Fruit fly (Drosophila melanogaster): ENCODE data around the gene CG31371.

Gene CG31371

dm6 chr3R:30488663-30489062, 14.6 kb downstream of the CG31371 start, which contains the start of gene Jon99Fi:
Gene Jon99Fi, plus strand, starts transcription at chr3R:30488963.
- TF ChIP-seq CG6813 (GFP tag; optimal IDR thresholded peaks at IDR 0.05): no peak
- TF ChIP-seq lilli (GFP tag; optimal IDR thresholded peaks at IDR 0.05): peak; percentile 4

DNA sequence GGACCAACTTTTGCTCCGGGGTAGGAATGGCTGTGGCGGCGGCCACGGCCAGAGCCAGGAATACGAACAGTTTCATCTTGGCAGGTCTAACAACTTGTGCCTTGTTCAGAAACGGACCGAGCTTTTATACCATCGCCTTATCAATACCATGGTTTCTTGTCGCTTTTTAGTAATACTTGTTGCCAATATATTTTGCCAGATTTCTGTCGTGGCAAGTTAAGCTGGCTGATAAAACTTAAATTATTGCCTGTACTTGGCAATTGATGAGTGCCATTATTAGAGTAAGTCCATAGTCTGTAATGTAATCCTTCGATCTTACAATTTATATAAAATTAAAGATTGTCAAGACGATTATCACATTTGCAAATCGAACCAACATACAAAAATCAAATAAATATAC, 15.5 kb downstream of the CG31371 start, which contains the start of gene Jon99Fii:
Gene Jon99Fii (minus strand): TSS at position 101 of the 400 bp plus-strand sequence.
- no peak for TF ChIP-seq corto (GFP tag; optimal IDR thresholded peaks at IDR 0.05)
- TF ChIP-seq dpn (GFP tag; optimal IDR thresholded peaks at IDR 0.05): no peak
- no peak for TF ChIP-seq Oli (tag; optimal IDR thresholded peaks at IDR 0.05)
- TF ChIP-seq CG14014 (GFP tag; IDR thresholded peaks at IDR 0.05): no peak
- TF ChIP-seq knrl (GFP tag; IDR thresholded peaks at IDR 0.05; ENCODE audit: partially characterized antibody): no peak
- no peak for TF ChIP-seq CG8944 (GFP tag; optimal IDR thresholded peaks at IDR 0.05)
- no peak for TF ChIP-seq BtbVII (GFP tag; optimal IDR thresholded peaks at IDR 0.05)
- no peak for TF ChIP-seq CG14965 (GFP tag; optimal IDR thresholded peaks at IDR 0.05; ENCODE audit: borderline replicate concordance)
- TF ChIP-seq Side (GFP tag; optimal IDR thresholded peaks at IDR 0.05): no peak
- no peak for TF ChIP-seq Ada2b (GFP tag; IDR thresholded peaks at IDR 0.05)
- TF ChIP-seq nerfin-1 (tag; optimal IDR thresholded peaks at IDR 0.05): no peak
- no peak for TF ChIP-seq CG14050 (GFP tag; IDR thresholded peaks at IDR 0.05)
- no peak for TF ChIP-seq aop (GFP tag; IDR thresholded peaks at IDR 0.05)
- TF ChIP-seq peb (GFP tag; IDR thresholded peaks at IDR 0.05): no peak
- TF ChIP-seq eyg (GFP tag; optimal IDR thresholded peaks at IDR 0.05): no peak
- TF ChIP-seq CG3281 (GFP tag; optimal IDR thresholded peaks at IDR 0.05): no peak
- TF ChIP-seq H2.0 (GFP tag; IDR thresholded peaks at IDR 0.05): no peak
- no peak for TF ChIP-seq mam (GFP tag; optimal IDR thresholded peaks at IDR 0.05)
- TF ChIP-seq CG6689 (GFP tag; IDR thresholded peaks at IDR 0.05): no peak
- no peak for TF ChIP-seq lov (optimal IDR thresholded peaks at IDR 0.05)
- no peak for TF ChIP-seq lov (GFP tag; IDR thresholded peaks at IDR 0.05)

DNA sequence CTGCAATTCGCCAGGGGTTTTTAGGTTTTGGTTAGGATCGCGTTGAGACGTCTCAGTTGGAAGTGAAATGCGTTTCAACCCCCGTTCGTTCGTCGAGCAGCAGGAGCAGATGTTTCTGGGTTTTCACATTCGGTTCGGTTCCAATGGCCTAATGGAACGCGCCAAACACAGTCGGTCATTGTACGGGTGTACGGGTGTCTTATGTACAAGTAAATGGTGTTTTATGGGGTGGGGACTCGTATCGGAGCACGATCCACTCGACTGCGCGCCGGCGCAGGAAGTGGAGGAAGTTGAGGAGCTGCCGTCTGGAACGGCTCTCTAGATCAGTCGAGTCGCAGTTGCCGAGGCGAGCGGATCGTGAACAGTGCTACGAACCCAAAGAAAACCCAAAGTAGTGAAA, 26.9 kb downstream of the CG31371 start, which contains the start of gene spdo:
Gene spdo (plus strand): TSS at position 318 of the 400 bp plus-strand sequence.
- TF ChIP-seq CG5180 (GFP tag; optimal IDR thresholded peaks at IDR 0.05) (peak; percentile 75), ham (GFP tag; IDR thresholded peaks at IDR 0.05) (no peak), trem (tag; optimal IDR thresholded peaks at IDR 0.05) (no peak), Med (GFP tag) (peak; percentile 34), Gug (GFP tag; IDR thresholded peaks at IDR 0.05) (no peak), ewg (GFP tag; optimal IDR thresholded peaks at IDR 0.05) (peak; percentile 15), kni (GFP tag; optimal IDR thresholded peaks at IDR 0.05) (peak; percentile 46), Ravus (GFP tag; IDR thresholded peaks at IDR 0.05) (no peak), nerfin-1 (tag; optimal IDR thresholded peaks at IDR 0.05) (peak; percentile 65), HLHmδ (GFP tag; optimal IDR thresholded peaks at IDR 0.05) (peak; percentile 61), Opbp (GFP tag; IDR thresholded peaks at IDR 0.05; ENCODE audit: partially characterized antibody) (0 out of 3 replicates have a peak, but pooled peaks have one; percentile 9), CG16813 (GFP tag; IDR thresholded peaks at IDR 0.05; ENCODE audit: partially characterized antibody) (no peak), CG11723 (GFP tag; optimal IDR thresholded peaks at IDR 0.05) (no peak), CG31365 (tag; optimal IDR thresholded peaks at IDR 0.05) (no peak), twi (tag; optimal IDR thresholded peaks at IDR 0.05) (peak; percentile 11), NfI (GFP tag; optimal IDR thresholded peaks at IDR 0.05) (no peak), pros (GFP tag; optimal IDR thresholded peaks at IDR 0.05) (peak; percentile 99), CG13894 (tag; optimal IDR thresholded peaks at IDR 0.05) (no peak), CG4360 (GFP tag; IDR thresholded peaks at IDR 0.05) (no peak), Lpt (GFP tag; optimal IDR thresholded peaks at IDR 0.05) (no peak), gcm (GFP tag; optimal IDR thresholded peaks at IDR 0.05) (peak; percentile 70), ac (GFP tag; optimal IDR thresholded peaks at IDR 0.05) (peak; percentile 81), al (GFP tag; IDR thresholded peaks at IDR 0.05) (no peak), gsb-n (tag; optimal IDR thresholded peaks at IDR 0.05) (peak; percentile 70)

Measured in whole organism, embryonic.